Worm (Caenorhabditis elegans) whole organism, late embryonic: Measurements from ENCODE around the gene ckr-2.
"Not testable (repeated sequence)": the region's sequence is repeated elsewhere in the genome, so short reads cannot be mapped to it uniquely, and the experiment has no call there.

Experiments
- ceh-2 ChIP-seq: sonication (generic microtip); optimal IDR thresholded peaks from 2 replicates; lab custom pipeline; 2016; ENCODE audit warnings: missing genotype, missing genetic modification characterization, missing compliant biosample characterization
- ceh-22 ChIP-seq: sonication (generic microtip); optimal IDR thresholded peaks from 2 replicates; lab custom pipeline; 2017; ENCODE audit warnings: missing biosample characterization, missing genetic modification characterization
- elt-2 ChIP-seq: sonication (generic microtip); optimal IDR thresholded peaks from 2 replicates; lab custom pipeline; 2016; ENCODE audit warnings: missing genetic modification reagents, missing genetic modification characterization, missing compliant biosample characterization
- ets-4 ChIP-seq: sonication (generic microtip); optimal IDR thresholded peaks from 2 replicates; lab custom pipeline; 2016; ENCODE audit warnings: missing genetic modification characterization, missing compliant biosample characterization
- nfya-1 ChIP-seq: sonication (generic microtip); optimal IDR thresholded peaks from 2 replicates; lab custom pipeline; 2017; ENCODE audit warnings: missing genetic modification characterization, mild to moderate bottlenecking, missing compliant biosample characterization, antibody characterized with exemption, moderate library complexity
- pha-4 ChIP-seq: fragments of 150-350 bp; optimal IDR thresholded peaks from 2 replicates; lab custom pipeline; 2018; ENCODE audit warnings: missing biosample characterization, missing genetic modification reagents, missing genetic modification characterization
- pqm-1 ChIP-seq: sonication (generic microtip); optimal IDR thresholded peaks from 2 replicates; lab custom pipeline; 2016; ENCODE audit warnings: missing genetic modification characterization, missing compliant biosample characterization
- unc-42 ChIP-seq: sonication (generic microtip); optimal IDR thresholded peaks from 2 replicates; lab custom pipeline; 2016; ENCODE audit warnings: missing genotype, missing genetic modification characterization, missing compliant biosample characterization

ce11 chrIII:2023435-2023834 lies 2.0 kb upstream of the ckr-2 start:
- TF ChIP-seq pha-4 (tag; lab: Kevin White, UChicago); ceh-2 (tag; lab: Kevin White, UChicago); nfya-1 (tag; lab: Kevin White, UChicago); unc-42 (tag; lab: Kevin White, UChicago); elt-2; pqm-1 (tag; lab: Kevin White, UChicago); ets-4 (tag; lab: Kevin White, UChicago); ceh-22 (tag; lab: Kevin White, UChicago): not testable (repeated sequence)
